Fruit fly (Drosophila melanogaster) Kc167 (cell line): ENCODE results near the gene CG1840.

Experiments
- Myc ChIP-seq: fragments of >200 bp; optimal IDR thresholded peaks from 2 replicates; lab custom pipeline; 2017; ENCODE audit warnings: missing external identifiers
- Sin3A ChIP-seq: fragments of >200 bp; optimal IDR thresholded peaks from 2 replicates; lab custom pipeline; 2018; ENCODE audit warnings: missing external identifiers
- h ChIP-seq: fragments of >200 bp; optimal IDR thresholded peaks from 3 replicates; lab custom pipeline; 2018; ENCODE audit warnings: missing external identifiers
- insv ChIP-seq: fragments of >200 bp; optimal IDR thresholded peaks from 3 replicates; lab custom pipeline; 2018; ENCODE audit warnings: missing external identifiers
- psq ChIP-seq: fragments of >200 bp; optimal IDR thresholded peaks from 2 replicates; lab custom pipeline; 2017; ENCODE audit warnings: missing external identifiers
- ttk ChIP-seq: sonication (Bioruptor generic); optimal IDR thresholded peaks from 2 replicates; lab custom pipeline; 2017; ENCODE audit warnings: missing external identifiers

DNA sequence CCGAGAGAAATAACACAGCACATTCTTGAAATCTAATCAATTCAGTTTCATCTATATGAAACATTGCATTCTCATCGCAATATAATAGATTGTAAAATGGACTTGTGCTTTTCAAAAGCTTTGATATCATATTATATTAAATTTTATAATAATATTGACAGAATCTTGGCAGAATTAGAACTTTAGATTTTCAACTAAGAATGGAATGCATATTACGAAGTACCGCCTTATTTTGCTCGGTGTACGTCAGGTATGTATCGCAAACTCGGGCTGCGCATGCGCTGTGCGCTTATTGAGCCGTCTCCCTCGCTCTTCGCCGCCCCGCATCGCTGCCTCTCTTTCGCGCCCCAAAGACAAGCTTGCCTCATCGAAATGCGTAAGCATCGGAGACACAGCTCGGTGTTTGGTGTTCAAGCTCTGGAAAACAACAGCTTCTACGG is 27.0 kb downstream of the CG1840 start:
- TF ChIP-seq ttk (lab: Kevin White, UChicago) (no peak), psq (lab: Kevin White, UChicago) (no peak), h (no peak), Myc (lab: Kevin White, UChicago) (no peak), Sin3A (lab: Kevin White, UChicago) (no peak), insv (lab: Kevin White, UChicago) (no peak)
